Worm (Caenorhabditis elegans): ENCODE data around the gene fbxa-118.

fbxa-118 gene

DNA sequence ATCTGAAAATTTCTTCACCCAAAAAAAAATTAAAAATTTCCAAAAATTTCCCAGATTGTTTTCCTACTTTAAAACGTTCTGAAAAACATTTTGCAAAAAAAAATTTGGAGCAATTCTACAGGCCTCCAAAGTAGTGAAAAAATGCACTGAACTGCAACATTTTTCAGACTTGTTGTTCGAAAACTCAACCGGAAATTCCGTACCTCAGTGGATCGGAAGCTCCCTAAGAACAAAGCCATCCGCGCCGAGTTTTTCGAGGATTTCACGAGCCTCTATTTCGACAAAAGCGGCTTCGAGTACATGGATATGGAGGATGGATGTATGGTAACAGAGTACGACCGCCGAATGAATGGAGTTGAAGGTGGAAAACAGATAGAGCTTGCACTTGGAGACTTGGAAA, 39.0 kb downstream of the fbxa-118 start, which contains the start of gene fbxa-131:
Gene fbxa-131 (plus strand): TSS at position 301 of the 400 bp plus-strand sequence.
- TF ChIP-seq hlh-1 (tag; optimal IDR thresholded peaks at IDR 0.05) (no peak), nhr-28 (tag; optimal IDR thresholded peaks at IDR 0.05) (no peak), elt-1 (tag; optimal IDR thresholded peaks at IDR 0.05; ENCODE audit: borderline replicate concordance, insufficient read depth) (no peak), tbx-8 (GFP tag; optimal IDR thresholded peaks at IDR 0.05) (no peak), elt-3 (tag; optimal IDR thresholded peaks at IDR 0.05) (no peak), nhr-237 (tag; optimal IDR thresholded peaks at IDR 0.05) (no peak), lsy-2 (tag; optimal IDR thresholded peaks at IDR 0.05) (no peak), ceh-39 (tag; optimal IDR thresholded peaks at IDR 0.05) (no peak), drap-1 (GFP tag; optimal IDR thresholded peaks at IDR 0.05) (no peak), snpc-4 (tag; optimal IDR thresholded peaks at IDR 0.05) (no peak), cnd-1 (tag; optimal IDR thresholded peaks at IDR 0.05) (no peak), nhr-76 (tag; optimal IDR thresholded peaks at IDR 0.05) (no peak), sem-2 (GFP tag; optimal IDR thresholded peaks at IDR 0.05) (no peak), unc-62 (GFP tag; optimal IDR thresholded peaks at IDR 0.05) (no peak), zip-8 (tag; optimal IDR thresholded peaks at IDR 0.05) (no peak), blmp-1 (tag; optimal IDR thresholded peaks at IDR 0.05) (no peak)

- TF ChIP-seq mls-2 (tag; optimal IDR thresholded peaks at IDR 0.05) (no peak), pha-4 (tag; optimal IDR thresholded peaks at IDR 0.05) (no peak), flh-1 (GFP tag; optimal IDR thresholded peaks at IDR 0.05) (no peak), unc-39 (tag; optimal IDR thresholded peaks at IDR 0.05) (no peak), lin-13 (tag; optimal IDR thresholded peaks at IDR 0.05) (no peak), nhr-237 (tag; optimal IDR thresholded peaks at IDR 0.05) (no peak), ztf-11 (tag; optimal IDR thresholded peaks at IDR 0.05) (no peak), unc-120 (tag; optimal IDR thresholded peaks at IDR 0.05; ENCODE audit: poor library complexity, severe bottlenecking) (no peak), ceh-43 (GFP tag; optimal IDR thresholded peaks at IDR 0.05) (no peak), cnd-1 (tag; optimal IDR thresholded peaks at IDR 0.05) (no peak), ces-1 (GFP tag; optimal IDR thresholded peaks at IDR 0.05) (no peak), snpc-4 (tag; optimal IDR thresholded peaks at IDR 0.05) (no peak), ceh-39 (tag; optimal IDR thresholded peaks at IDR 0.05) (no peak)
These were observed 39.7 kb downstream of the fbxa-118 start, which contains the start of gene W04E12.7 for ce11 chrV:19737458-19737857. Gene W04E12.7 (minus strand): TSS chrV:19737558.

DNA sequence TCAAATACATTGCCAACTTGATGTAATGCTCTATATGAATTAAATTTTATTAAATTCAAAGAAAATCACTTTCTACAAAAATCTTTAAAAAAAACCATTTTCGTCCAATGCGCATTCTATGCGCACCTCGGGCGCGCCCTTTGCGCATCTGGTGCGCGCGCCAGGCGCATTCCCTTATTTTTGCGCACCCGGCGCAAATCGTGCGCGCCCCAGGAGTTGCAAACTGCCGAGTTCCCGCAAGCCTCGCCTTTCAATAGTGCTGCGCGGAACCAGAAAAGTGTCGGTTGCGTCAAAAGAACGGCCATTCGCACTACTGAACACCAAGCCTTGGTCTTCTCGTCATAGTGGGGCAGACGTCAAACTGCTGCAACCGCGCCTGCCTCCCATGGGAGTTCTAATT, 43.4 kb downstream of the fbxa-118 start:
- TF ChIP-seq mep-1 (tag; optimal IDR thresholded peaks at IDR 0.05) (no peak), ztf-11 (tag; optimal IDR thresholded peaks at IDR 0.05) (no peak), elt-1 (tag; optimal IDR thresholded peaks at IDR 0.05; ENCODE audit: borderline replicate concordance, insufficient read depth) (no peak), nhr-28 (tag; optimal IDR thresholded peaks at IDR 0.05) (no peak)

ce11 chrV:19730280-19730679, 46.8 kb downstream of the fbxa-118 start, which contains the start of gene Y116F11A.1:
Gene Y116F11A.1 (plus strand): TSS chrV:19730580.
- TF ChIP-seq ceh-43 (GFP tag; optimal IDR thresholded peaks at IDR 0.05): no peak
- TF ChIP-seq pha-4 (tag; optimal IDR thresholded peaks at IDR 0.05): no peak
- no peak for TF ChIP-seq ceh-83 (GFP tag; optimal IDR thresholded peaks at IDR 0.05)
- no peak for TF ChIP-seq lsy-2 (tag; optimal IDR thresholded peaks at IDR 0.05)

DNA sequence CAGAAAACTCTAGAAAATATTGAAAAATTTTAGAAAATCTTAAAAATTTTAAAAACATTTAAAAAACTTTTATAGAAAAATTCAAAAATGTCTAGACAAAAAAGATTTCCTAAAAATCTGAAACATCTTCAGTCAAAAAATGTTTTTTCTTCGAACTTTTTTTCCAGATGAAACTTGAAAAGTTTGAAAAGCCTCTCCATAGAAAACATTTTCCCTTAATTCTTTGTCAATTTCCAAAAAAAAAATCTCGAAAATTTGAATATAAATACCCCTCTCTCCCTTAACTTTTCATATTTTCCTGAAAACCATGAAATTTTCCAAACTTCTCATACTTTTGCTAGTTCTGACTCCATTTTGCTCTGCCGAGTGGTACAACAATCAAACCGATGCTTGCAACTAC, 48.4 kb downstream of the fbxa-118 start, which contains the start of gene Y116F11A.3:
Gene Y116F11A.3 (plus strand): TSS at position 301 of the 400 bp plus-strand sequence.
- TF ChIP-seq sem-2 (GFP tag; optimal IDR thresholded peaks at IDR 0.05) (no peak), lsy-2 (tag; optimal IDR thresholded peaks at IDR 0.05) (no peak), cnd-1 (tag; optimal IDR thresholded peaks at IDR 0.05) (no peak), lin-13 (tag; optimal IDR thresholded peaks at IDR 0.05) (no peak), lin-32 (GFP tag; optimal IDR thresholded peaks at IDR 0.05) (no peak), nhr-76 (tag; optimal IDR thresholded peaks at IDR 0.05) (no peak), tbx-8 (GFP tag; optimal IDR thresholded peaks at IDR 0.05) (no peak), flh-1 (GFP tag; optimal IDR thresholded peaks at IDR 0.05) (no peak)

DNA sequence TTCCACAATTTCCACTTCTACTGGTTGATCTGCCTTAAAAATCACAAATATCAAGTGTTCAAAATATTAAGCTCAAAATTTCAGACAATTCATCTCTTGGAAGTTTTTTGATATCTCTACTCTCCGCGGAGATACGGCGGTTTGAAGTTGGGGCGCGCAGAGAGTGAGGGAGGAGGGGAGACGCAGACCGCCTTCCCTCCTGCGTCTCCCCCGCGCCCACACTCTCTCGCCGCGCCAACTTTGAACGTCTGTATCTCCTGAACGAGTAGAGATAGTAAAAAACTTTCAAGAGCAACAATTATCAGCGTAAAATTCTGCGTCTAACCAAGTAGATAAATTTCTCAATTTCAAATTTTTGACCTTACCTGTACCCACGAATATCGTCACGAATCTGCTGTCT, 49.1 kb downstream of the fbxa-118 start:
- TF ChIP-seq mep-1 (tag; optimal IDR thresholded peaks at IDR 0.05) (no peak), drap-1 (GFP tag; optimal IDR thresholded peaks at IDR 0.05) (no peak), ztf-11 (tag; optimal IDR thresholded peaks at IDR 0.05) (no peak), lin-32 (GFP tag; optimal IDR thresholded peaks at IDR 0.05) (no peak), unc-120 (tag; optimal IDR thresholded peaks at IDR 0.05; ENCODE audit: poor library complexity, severe bottlenecking) (no peak), nhr-12 (tag; optimal IDR thresholded peaks at IDR 0.05) (no peak), zip-8 (tag; optimal IDR thresholded peaks at IDR 0.05) (no peak), ceh-83 (GFP tag; optimal IDR thresholded peaks at IDR 0.05) (no peak), nhr-28 (tag; optimal IDR thresholded peaks at IDR 0.05) (no peak), nhr-2 (tag; optimal IDR thresholded peaks at IDR 0.05) (no peak), cnd-1 (tag; optimal IDR thresholded peaks at IDR 0.05) (no peak), mab-5 (tag; optimal IDR thresholded peaks at IDR 0.05) (no peak), ham-2 (GFP tag; optimal IDR thresholded peaks at IDR 0.05) (no peak), sptf-1 (tag; optimal IDR thresholded peaks at IDR 0.05) (no peak), elt-1 (tag; optimal IDR thresholded peaks at IDR 0.05; ENCODE audit: borderline replicate concordance, insufficient read depth) (no peak), nhr-237 (tag; optimal IDR thresholded peaks at IDR 0.05) (no peak)
